Worm (Caenorhabditis elegans) whole organism, L1 larva: ENCODE measurements around the gene F36D3.14.

ENCODE experiments used
- ceh-63 ChIP-seq: fragments of 200-800 bp; sonication (Bioruptor generic); optimal IDR thresholded peaks from 2 replicates; lab custom pipeline; 2018; ENCODE audit warnings: mild to moderate bottlenecking, missing genetic modification characterization, missing compliant biosample characterization
- nhr-11 ChIP-seq: fragments of 150-350 bp; optimal IDR thresholded peaks from 2 replicates; lab custom pipeline; 2014; ENCODE audit warnings: missing biosample characterization, missing genetic modification characterization
- nhr-20 ChIP-seq: sonication (generic microtip); optimal IDR thresholded peaks from 2 replicates; lab custom pipeline; 2016; ENCODE audit warnings: mild to moderate bottlenecking, missing genetic modification characterization, missing compliant biosample characterization
- nhr-237 ChIP-seq: fragments of 150-350 bp; optimal IDR thresholded peaks from 2 replicates; lab custom pipeline; 2014; ENCODE audit warnings: missing biosample characterization, missing genetic modification characterization
- pag-3 ChIP-seq: sonication (generic microtip); optimal IDR thresholded peaks from 2 replicates; lab custom pipeline; 2017; ENCODE audit warnings: missing genetic modification characterization, mild to moderate bottlenecking, missing compliant biosample characterization, antibody characterized with exemption, borderline replicate concordance; ENCODE audit not compliant: insufficient read depth
- tbx-2 ChIP-seq: sonication (generic microtip); optimal IDR thresholded peaks from 2 replicates; lab custom pipeline; 2016; ENCODE audit warnings: missing genetic modification characterization, missing compliant biosample characterization
- unc-62 ChIP-seq: fragments of 150-350 bp; optimal IDR thresholded peaks from 2 replicates; lab custom pipeline; 2014; ENCODE audit warnings: missing biosample characterization, missing genetic modification reagents, missing genetic modification characterization
- zag-1 ChIP-seq: fragments of 150-350 bp; optimal IDR thresholded peaks from 2 replicates; lab custom pipeline; 2014; ENCODE audit warnings: missing biosample characterization, missing genetic modification characterization

DNA sequence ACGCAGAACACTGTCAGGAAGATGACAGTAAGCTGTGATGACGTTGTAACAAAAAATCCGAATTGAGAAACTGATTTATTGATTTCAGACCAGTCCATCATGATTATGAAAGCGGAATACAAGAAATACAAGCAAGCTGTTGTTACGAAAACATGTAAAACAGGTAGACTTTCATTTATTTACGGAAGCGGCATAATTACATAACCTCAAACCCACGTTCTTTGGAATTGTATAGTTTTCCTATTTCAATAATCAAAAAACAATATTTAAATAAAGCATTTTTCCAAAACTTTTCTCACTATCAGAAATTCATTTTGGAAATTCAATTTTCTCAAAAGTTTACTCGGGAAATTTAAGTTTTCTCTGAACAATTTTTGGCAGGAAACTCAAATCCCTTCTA, 44.4 kb downstream of the F36D3.14 start, which contains the start of gene str-15:
- TF ChIP-seq zag-1 (no peak), nhr-237 (no peak), unc-62 (GFP tag; lab: Kevin White, UChicago) (no peak), nhr-20 (tag; lab: Kevin White, UChicago) (no peak), tbx-2 (no peak), nhr-11 (no peak), pag-3 (tag; lab: Kevin White, UChicago) (no peak), ceh-63 (GFP tag; lab: Kevin White, UChicago) (no peak)
